Fruit fly (Drosophila melanogaster) whole organism, pupa: ENCODE measurements around the gene smash.

Experiments
- CG10348 ChIP-seq: fragments of 200-800 bp; sonication (Bioruptor generic); IDR thresholded peaks from 2 replicates; pipeline ENCODE4 v1.3.6; 2022; ENCODE audit warnings: missing biosample characterization, missing genetic modification characterization
- CG12605 ChIP-seq: fragments of 200-800 bp; sonication (Bioruptor generic); IDR thresholded peaks from 2 replicates; pipeline ENCODE4 v1.3.6; 2022; ENCODE audit warnings: missing biosample characterization, missing genetic modification characterization
- CG13204 ChIP-seq: fragments of 200-800 bp; sonication (Bioruptor generic); optimal IDR thresholded peaks from 2 replicates; lab custom pipeline; 2018; ENCODE audit warnings: missing biosample characterization, mild to moderate bottlenecking, missing genetic modification characterization, moderate library complexity
- CG14655 ChIP-seq: fragments of 200-800 bp; sonication (Bioruptor generic); optimal IDR thresholded peaks from 3 replicates; lab custom pipeline; 2017; ENCODE audit warnings: mild to moderate bottlenecking, missing biosample characterization, missing genetic modification reagents, missing genetic modification characterization
- CG15710 ChIP-seq: fragments of 200-800 bp; sonication (Bioruptor generic); optimal IDR thresholded peaks from 2 replicates; lab custom pipeline; 2018; ENCODE audit warnings: missing biosample characterization, mild to moderate bottlenecking, missing genetic modification characterization, moderate library complexity
- CG17806 ChIP-seq: fragments of 200-800 bp; sonication (Bioruptor generic); optimal IDR thresholded peaks from 2 replicates; lab custom pipeline; 2018; ENCODE audit warnings: missing biosample characterization, mild to moderate bottlenecking, missing genetic modification characterization, moderate library complexity
- CG32121 ChIP-seq: fragments of 200-800 bp; sonication (Bioruptor generic); IDR thresholded peaks from 2 replicates; pipeline ENCODE4 v1.3.6; 2022; ENCODE audit warnings: missing biosample characterization, missing genetic modification characterization
- CG34367 ChIP-seq: fragments of 200-800 bp; sonication (Bioruptor generic); optimal IDR thresholded peaks from 2 replicates; lab custom pipeline; 2018; ENCODE audit warnings: missing biosample characterization, mild to moderate bottlenecking, missing genetic modification characterization
- CG4496 ChIP-seq: fragments of 200-800 bp; sonication (Bioruptor generic); IDR thresholded peaks from 3 replicates; pipeline ENCODE4 v1.3.6; 2022; ENCODE audit warnings: missing biosample characterization, missing genetic modification characterization
- CG8159 ChIP-seq: fragments of 200-800 bp; sonication (Bioruptor generic); optimal IDR thresholded peaks from 3 replicates; lab custom pipeline; 2018; ENCODE audit warnings: missing biosample characterization, mild to moderate bottlenecking, missing genetic modification characterization, moderate library complexity
- CG8301 ChIP-seq: fragments of 200-800 bp; sonication (Bioruptor generic); optimal IDR thresholded peaks from 2 replicates; lab custom pipeline; 2018; ENCODE audit warnings: missing biosample characterization, mild to moderate bottlenecking, missing genetic modification characterization
- CG9948 ChIP-seq: fragments of 200-800 bp; sonication (Bioruptor generic); optimal IDR thresholded peaks from 2 replicates; lab custom pipeline; 2018; ENCODE audit warnings: missing biosample characterization, mild to moderate bottlenecking, missing genetic modification characterization, moderate library complexity
- D1 ChIP-seq: fragments of 200-800 bp; sonication (Bioruptor generic); optimal IDR thresholded peaks from 2 replicates; lab custom pipeline; 2018; ENCODE audit warnings: missing biosample characterization, mild to moderate bottlenecking, missing genetic modification characterization, moderate library complexity
- EcR ChIP-seq: fragments of 200-800 bp; sonication (Bioruptor generic); optimal IDR thresholded peaks from 3 replicates; lab custom pipeline; 2019; ENCODE audit warnings: missing biosample characterization, missing genetic modification characterization, mild to moderate bottlenecking, moderate library complexity, missing genetic modification reagents
- Ets98B ChIP-seq: fragments of 200-800 bp; sonication (Bioruptor generic); IDR thresholded peaks from 2 replicates; pipeline ENCODE4 v1.3.6; 2022; ENCODE audit warnings: missing biosample characterization, missing genetic modification characterization
- Pif1A ChIP-seq: fragments of 200-800 bp; sonication (Bioruptor generic); optimal IDR thresholded peaks from 3 replicates; lab custom pipeline; 2016; ENCODE audit warnings: missing biosample characterization, missing genetic modification characterization
- Pif1B ChIP-seq: fragments of 200-800 bp; sonication (Bioruptor generic); optimal IDR thresholded peaks from 3 replicates; lab custom pipeline; 2016; ENCODE audit warnings: missing biosample characterization, missing genetic modification characterization
- Snoo ChIP-seq: fragments of 200-800 bp; sonication (Bioruptor generic); optimal IDR thresholded peaks from 3 replicates; lab custom pipeline; 2017; ENCODE audit warnings: missing biosample characterization, mild to moderate bottlenecking, missing genetic modification characterization, inconsistent platforms
- fd96Ca ChIP-seq: fragments of 200-800 bp; sonication (Bioruptor generic); IDR thresholded peaks from 3 replicates; pipeline ENCODE4 v1.3.6; 2022; ENCODE audit warnings: missing biosample characterization, missing genetic modification characterization
- gl ChIP-seq: fragments of 200-800 bp; sonication (Bioruptor generic); optimal IDR thresholded peaks from 2 replicates; lab custom pipeline; 2018; ENCODE audit warnings: missing biosample characterization, mild to moderate bottlenecking, missing genetic modification characterization
- rn ChIP-seq: fragments of 200-800 bp; sonication (Bioruptor generic); IDR thresholded peaks from 2 replicates; pipeline ENCODE4 v1.3.6; 2022; ENCODE audit warnings: missing biosample characterization, missing genetic modification characterization

Gene smash

dm6 chr3R:4664947-4665346, 5.6 kb downstream of the smash start:
- TF ChIP-seq CG17806 (tag; lab: Kevin White, UChicago) = peak; percentile 70
- TF ChIP-seq CG8301 (tag; lab: Kevin White, UChicago) = peak; percentile 57
- peak; percentile 78 for TF ChIP-seq CG34367 (tag; lab: Kevin White, UChicago)
- TF ChIP-seq Ets98B = peak; percentile 79
- TF ChIP-seq Snoo (tag; lab: Kevin White, UChicago) = peak; percentile 81
- no peak for TF ChIP-seq D1 (tag; lab: Kevin White, UChicago)
- TF ChIP-seq fd96Ca = peak; percentile 61; the same call in 2 of the 3 replicates
- peak; percentile 75 for TF ChIP-seq CG14655
- TF ChIP-seq CG8159 (tag; lab: Kevin White, UChicago) = peak; percentile 80
- peak; percentile 87 for TF ChIP-seq CG4496 (GFP tag; lab: Robert Waterston, UW)
- peak; percentile 88 for TF ChIP-seq Pif1B (GFP tag; lab: Kevin White, UChicago)
- peak; percentile 92 for TF ChIP-seq Pif1A (GFP tag; lab: Kevin White, UChicago)
- TF ChIP-seq CG13204 (GFP tag; lab: Kevin White, UChicago) = peak; percentile 72
- TF ChIP-seq CG9948 (tag; lab: Kevin White, UChicago) = peak; percentile 55
- peak; percentile 78 for TF ChIP-seq CG15710
- peak; percentile 91 for TF ChIP-seq gl
- TF ChIP-seq CG12605 (GFP tag; lab: Robert Waterston, UW) = peak; percentile 66; the same call in 1 of the 2 replicates
- TF ChIP-seq EcR (GFP tag; lab: Kevin White, UChicago) = peak; percentile 44
- no peak for TF ChIP-seq CG10348 (GFP tag; lab: Robert Waterston, UW)
- 0 out of 2 replicates have a peak, but pooled peaks have one; percentile 17 for TF ChIP-seq rn
- peak; percentile 81 for TF ChIP-seq CG32121 (GFP tag; lab: Robert Waterston, UW)
- TF ChIP-seq, all 21 proteins: peak for 19

- TF ChIP-seq Ets98B (no peak), Snoo (tag; lab: Kevin White, UChicago) (no peak), rn (no peak), CG9948 (tag; lab: Kevin White, UChicago) (no peak), Pif1B (GFP tag; lab: Kevin White, UChicago) (no peak), CG12605 (GFP tag; lab: Robert Waterston, UW) (no peak), CG32121 (GFP tag; lab: Robert Waterston, UW) (no peak), EcR (GFP tag; lab: Kevin White, UChicago) (no peak), CG4496 (GFP tag; lab: Robert Waterston, UW) (no peak), gl (no peak), CG34367 (tag; lab: Kevin White, UChicago) (no peak), Pif1A (GFP tag; lab: Kevin White, UChicago) (no peak), CG17806 (tag; lab: Kevin White, UChicago) (no peak), fd96Ca (no peak)
Observed at dm6 chr3R:4666014-4666652, 6.8 kb downstream of the smash start.

dm6 chr3R:4667399-4668201, 8.2 kb downstream of the smash start:
- TF ChIP-seq Ets98B (no peak), CG15710 (peak; percentile 26), Pif1A (GFP tag; lab: Kevin White, UChicago) (peak; percentile 33), CG34367 (tag; lab: Kevin White, UChicago) (peak; percentile 18), CG13204 (GFP tag; lab: Kevin White, UChicago) (no peak), CG14655 (peak; percentile 81), fd96Ca (no peak), CG8159 (tag; lab: Kevin White, UChicago) (peak; percentile 48), CG9948 (tag; lab: Kevin White, UChicago) (peak; percentile 66), EcR (GFP tag; lab: Kevin White, UChicago) (peak; percentile 93), CG4496 (GFP tag; lab: Robert Waterston, UW) (no peak; the same call in 2 of the 3 replicates), D1 (tag; lab: Kevin White, UChicago) (no peak), CG10348 (GFP tag; lab: Robert Waterston, UW) (no peak), rn (no peak), CG32121 (GFP tag; lab: Robert Waterston, UW) (no peak), Snoo (tag; lab: Kevin White, UChicago) (peak; percentile 27), Pif1B (GFP tag; lab: Kevin White, UChicago) (peak; percentile 45), gl (no peak), CG17806 (tag; lab: Kevin White, UChicago) (no peak), CG8301 (tag; lab: Kevin White, UChicago) (peak; percentile 69), CG12605 (GFP tag; lab: Robert Waterston, UW) (no peak)

- peak; percentile 72 for TF ChIP-seq EcR (GFP tag; lab: Kevin White, UChicago)
- TF ChIP-seq CG9948 (tag; lab: Kevin White, UChicago) = no peak
- TF ChIP-seq CG17806 (tag; lab: Kevin White, UChicago) = no peak
- TF ChIP-seq CG8301 (tag; lab: Kevin White, UChicago) = no peak
- TF ChIP-seq, all 21 proteins: peak for 1
Observed at dm6 chr3R:4676981-4677665, 17.7 kb downstream of the smash start.

dm6 chr3R:4678362-4678761, 19.0 kb downstream of the smash start:
- TF ChIP-seq CG9948 (tag; lab: Kevin White, UChicago) (no peak), Ets98B (no peak)
- TF ChIP-seq, all 21 proteins: peak for 0
